Worm (Caenorhabditis elegans): Measurements from ENCODE around the gene ZK863.1.

DNA sequence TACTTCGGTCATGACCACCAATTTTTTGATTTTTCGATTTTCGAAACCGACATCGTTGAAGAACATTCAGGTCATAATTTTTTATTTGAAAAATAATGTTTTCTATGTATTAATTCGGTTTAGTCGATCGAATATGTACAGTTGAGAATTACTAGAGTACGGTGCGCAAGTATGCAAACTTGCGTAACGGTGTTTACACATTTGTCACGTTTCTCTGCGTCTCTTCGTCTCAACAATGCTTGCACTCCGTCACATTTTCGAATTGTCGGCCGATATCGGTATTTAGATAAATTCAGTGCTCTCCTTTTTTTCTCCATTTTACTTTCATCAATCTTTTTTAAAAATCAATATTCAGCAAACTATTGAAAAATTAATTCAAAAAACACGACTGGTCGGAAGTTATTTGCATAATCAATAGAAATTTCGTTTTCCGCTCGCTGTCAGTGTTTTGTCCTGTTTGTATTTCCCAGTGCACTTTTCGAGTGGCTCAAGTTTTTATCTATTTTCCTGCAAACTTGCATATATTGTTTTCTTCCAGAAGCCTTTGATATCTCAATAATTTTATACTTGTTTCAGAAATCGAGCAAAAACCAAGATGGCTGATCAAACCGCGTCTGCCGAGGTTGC, 21.0 kb upstream of the ZK863.1 start, which contains the start of gene dpy-30:
- TF ChIP-seq ZK546.5 (tag; optimal IDR thresholded peaks at IDR 0.05): no peak
- TF ChIP-seq lin-39 (tag; optimal IDR thresholded peaks at IDR 0.05): peak; percentile 50
- no peak for TF ChIP-seq skn-1 (tag; optimal IDR thresholded peaks at IDR 0.05)
- peak; percentile 82 for TF ChIP-seq nfya-1 (tag; optimal IDR thresholded peaks at IDR 0.05; ENCODE audit: insufficient read depth)
- TF ChIP-seq nhr-11 (tag; optimal IDR thresholded peaks at IDR 0.05): no peak
- no peak for TF ChIP-seq nhr-77 (tag; optimal IDR thresholded peaks at IDR 0.05)
- TF ChIP-seq pqm-1 (tag; optimal IDR thresholded peaks at IDR 0.05): no peak
- peak; percentile 64 for TF ChIP-seq snpc-4 (tag; optimal IDR thresholded peaks at IDR 0.05)
- TF ChIP-seq unc-62 (GFP tag; optimal IDR thresholded peaks at IDR 0.05): no peak

All from whole organism, L3 larva.